Fruit fly (Drosophila melanogaster) whole organism, embryonic: Measurements from ENCODE around the gene CG13032.
A peak's percentile ranks its signal among the peaks of the same experiment; 100 is the strongest.

Experiments used
- Ada2b ChIP-seq: fragments of 200-800 bp; sonication (Bioruptor generic); IDR thresholded peaks from 2 replicates; pipeline ENCODE4 v1.3.6; 2022; ENCODE audit warnings: missing biosample characterization, missing genetic modification characterization
- Bteb2 ChIP-seq: fragments of 200-800 bp; sonication (Bioruptor generic); optimal IDR thresholded peaks from 2 replicates; lab custom pipeline; 2016; ENCODE audit warnings: missing biosample characterization, missing genetic modification characterization
- C15 ChIP-seq: fragments of 200-800 bp; sonication (Bioruptor generic); IDR thresholded peaks from 3 replicates; pipeline ENCODE4 v1.3.6; 2022; ENCODE audit warnings: missing biosample characterization, missing genetic modification characterization
- CG11085 ChIP-seq: fragments of 200-800 bp; sonication (Bioruptor generic); IDR thresholded peaks from 2 replicates; pipeline ENCODE4 v1.3.6; 2022; ENCODE audit warnings: missing biosample characterization, missing genetic modification characterization
- CG13624 ChIP-seq: fragments of 200-800 bp; sonication (Bioruptor generic); optimal IDR thresholded peaks from 2 replicates; lab custom pipeline; 2016; ENCODE audit warnings: missing biosample characterization, missing genetic modification characterization
- CG16813 ChIP-seq: fragments of 200-800 bp; sonication (Bioruptor generic); IDR thresholded peaks from 3 replicates; pipeline ENCODE4 v1.3.6; 2022; ENCODE audit warnings: missing biosample characterization, missing genetic modification characterization; ENCODE audit not compliant: partially characterized antibody
- CG16863 ChIP-seq: fragments of 200-800 bp; sonication (Bioruptor generic); optimal IDR thresholded peaks from 3 replicates; lab custom pipeline; 2016; ENCODE audit warnings: missing biosample characterization, missing genetic modification characterization
- CG17186 ChIP-seq: fragments of 200-800 bp; sonication (Bioruptor generic); optimal IDR thresholded peaks from 3 replicates; lab custom pipeline; 2017; ENCODE audit warnings: missing biosample characterization, missing genetic modification reagents, missing genetic modification characterization
- CG17359 ChIP-seq: fragments of 200-800 bp; sonication (Bioruptor generic); optimal IDR thresholded peaks from 3 replicates; lab custom pipeline; 2018; ENCODE audit warnings: missing biosample characterization, mild to moderate bottlenecking, missing genetic modification characterization, moderate library complexity
- CG17829 ChIP-seq: fragments of 200-800 bp; optimal IDR thresholded peaks from 2 replicates; lab custom pipeline; 2019; ENCODE audit warnings: missing biosample characterization, mild to moderate bottlenecking, missing genetic modification characterization, moderate library complexity
- CG1832 ChIP-seq: fragments of 200-800 bp; sonication (Bioruptor generic); optimal IDR thresholded peaks from 2 replicates; lab custom pipeline; 2017; ENCODE audit warnings: missing biosample characterization, mild to moderate bottlenecking, missing genetic modification characterization, inconsistent platforms
- CG2120 ChIP-seq: fragments of 200-800 bp; sonication (Bioruptor generic); optimal IDR thresholded peaks from 3 replicates; lab custom pipeline; 2016; ENCODE audit warnings: missing biosample characterization, missing genetic modification characterization
- CG30020 ChIP-seq: fragments of 200-800 bp; optimal IDR thresholded peaks from 2 replicates; lab custom pipeline; 2019; ENCODE audit warnings: missing biosample characterization, mild to moderate bottlenecking, missing genetic modification characterization, moderate library complexity
- CG31365 ChIP-seq: fragments of 200-800 bp; sonication (Bioruptor generic); optimal IDR thresholded peaks from 2 replicates; lab custom pipeline; 2018; ENCODE audit warnings: missing biosample characterization, mild to moderate bottlenecking, missing genetic modification characterization
- CG32532 ChIP-seq: fragments of 200-800 bp; sonication (Bioruptor generic); IDR thresholded peaks from 2 replicates; pipeline ENCODE4 v1.3.6; 2022; ENCODE audit warnings: missing biosample characterization, missing genetic modification characterization
- CG3281 ChIP-seq: fragments of 200-800 bp; sonication (Bioruptor generic); optimal IDR thresholded peaks from 3 replicates; lab custom pipeline; 2017; ENCODE audit warnings: missing biosample characterization, mild to moderate bottlenecking, missing genetic modification characterization
- CG7839 ChIP-seq: fragments of 200-800 bp; sonication (Bioruptor generic); optimal IDR thresholded peaks from 3 replicates; lab custom pipeline; 2018; ENCODE audit warnings: missing biosample characterization, mild to moderate bottlenecking, missing genetic modification characterization, moderate library complexity
- CG7928 ChIP-seq: fragments of 200-800 bp; sonication (Bioruptor generic); optimal IDR thresholded peaks from 2 replicates; lab custom pipeline; 2017; ENCODE audit warnings: missing biosample characterization, mild to moderate bottlenecking, missing genetic modification characterization
- CG8944 ChIP-seq: fragments of 200-800 bp; sonication (Bioruptor generic); optimal IDR thresholded peaks from 3 replicates; lab custom pipeline; 2016; ENCODE audit warnings: missing biosample characterization, missing genetic modification characterization
- HLH54F ChIP-seq: fragments of 200-800 bp; sonication (Bioruptor generic); optimal IDR thresholded peaks from 3 replicates; lab custom pipeline; 2016; ENCODE audit warnings: missing biosample characterization, missing genetic modification characterization
- Hand ChIP-seq: fragments of 200-800 bp; sonication (Bioruptor generic); optimal IDR thresholded peaks from 2 replicates; lab custom pipeline; 2017; ENCODE audit warnings: mild to moderate bottlenecking, missing biosample characterization, missing genetic modification reagents, missing genetic modification characterization
- Hmr ChIP-seq: fragments of 200-800 bp; sonication (Bioruptor generic); optimal IDR thresholded peaks from 3 replicates; lab custom pipeline; 2017; ENCODE audit warnings: mild to moderate bottlenecking, missing biosample characterization, missing genetic modification reagents, missing genetic modification characterization
- Hr51 ChIP-seq, 2 experiments: fragments of 200-800 bp; sonication (Bioruptor generic); optimal IDR thresholded peaks; 2 replicates in 1 of 2; 3 replicates in 1 of 2; lab custom pipeline; 2016 to 2018; ENCODE audit warnings: missing biosample characterization in 2 of 2, missing genetic modification characterization in 2 of 2, mild to moderate bottlenecking in 1 of 2, moderate library complexity in 1 of 2
- NK7.1 ChIP-seq: fragments of 200-800 bp; sonication (Bioruptor generic); optimal IDR thresholded peaks from 3 replicates; lab custom pipeline; 2016; ENCODE audit warnings: missing biosample characterization, missing genetic modification characterization
- Neu2 ChIP-seq: fragments of 200-800 bp; sonication (Bioruptor generic); optimal IDR thresholded peaks from 3 replicates; lab custom pipeline; 2016; ENCODE audit warnings: missing biosample characterization, missing genetic modification characterization, borderline replicate concordance
- Optix ChIP-seq: fragments of 200-800 bp; sonication (Bioruptor generic); IDR thresholded peaks from 3 replicates; pipeline ENCODE4 v1.3.6; 2022; ENCODE audit warnings: missing biosample characterization, missing genetic modification characterization
- Trl ChIP-seq, 3 experiments: fragments of >200 bp in 2 of 3; fragments of 200-800 bp in 1 of 3; sonication (Bioruptor generic) in 1 of 3; optimal IDR thresholded peaks; 2 replicates in 1 of 3; 3 replicates in 2 of 3; lab custom pipeline; 2016 to 2017; ENCODE audit warnings: missing biosample characterization in 1 of 3, missing genetic modification characterization in 1 of 3
- bsh ChIP-seq, 2 experiments: fragments of 200-800 bp; sonication (Bioruptor generic); optimal IDR thresholded peaks; 2 replicates each; lab custom pipeline; 2017 to 2018; ENCODE audit warnings: mild to moderate bottlenecking in 2 of 2, missing biosample characterization in 2 of 2, missing genetic modification characterization in 2 of 2, moderate library complexity in 1 of 2
- cas ChIP-seq: fragments of 200-800 bp; sonication (Bioruptor generic); IDR thresholded peaks from 2 replicates; pipeline ENCODE4 v1.3.6; 2022; ENCODE audit warnings: missing biosample characterization, missing genetic modification characterization
- corto ChIP-seq: fragments of 200-800 bp; sonication (Bioruptor generic); optimal IDR thresholded peaks from 2 replicates; lab custom pipeline; 2016; ENCODE audit warnings: missing biosample characterization, mild to moderate bottlenecking, missing genetic modification characterization, moderate library complexity
- exex ChIP-seq: fragments of 200-800 bp; sonication (Bioruptor generic); optimal IDR thresholded peaks from 4 replicates; lab custom pipeline; 2018; ENCODE audit warnings: missing biosample characterization, mild to moderate bottlenecking, missing genetic modification characterization, moderate library complexity
- fu2 ChIP-seq: fragments of 200-800 bp; sonication (Bioruptor generic); optimal IDR thresholded peaks from 2 replicates; lab custom pipeline; 2016; ENCODE audit warnings: missing biosample characterization, missing genetic modification characterization
- gce ChIP-seq: fragments of 200-800 bp; sonication (Bioruptor generic); IDR thresholded peaks from 3 replicates; pipeline ENCODE4 v1.3.6; 2022; ENCODE audit warnings: missing biosample characterization, missing genetic modification characterization
- gem ChIP-seq: fragments of 200-800 bp; sonication (Bioruptor generic); optimal IDR thresholded peaks from 2 replicates; lab custom pipeline; 2019; ENCODE audit warnings: missing biosample characterization, mild to moderate bottlenecking, missing genetic modification characterization, moderate library complexity
- gfzf ChIP-seq: fragments of 200-800 bp; sonication (Bioruptor generic); optimal IDR thresholded peaks from 2 replicates; lab custom pipeline; 2016; ENCODE audit warnings: missing biosample characterization, mild to moderate bottlenecking, missing genetic modification characterization, moderate library complexity
- gsb ChIP-seq: fragments of 200-800 bp; sonication (Bioruptor generic); IDR thresholded peaks from 2 replicates; pipeline ENCODE4 v1.3.6; 2022; ENCODE audit warnings: missing biosample characterization, missing genetic modification characterization
- hbn ChIP-seq: fragments of 200-800 bp; sonication (Bioruptor generic); IDR thresholded peaks from 2 replicates; pipeline ENCODE4 v1.3.6; 2022; ENCODE audit warnings: missing biosample characterization, missing genetic modification characterization; ENCODE audit not compliant: partially characterized antibody
- ind ChIP-seq: fragments of 200-800 bp; sonication (Bioruptor generic); optimal IDR thresholded peaks from 3 replicates; lab custom pipeline; 2016; ENCODE audit warnings: missing biosample characterization, missing genetic modification characterization
- odd ChIP-seq: fragments of 200-800 bp; sonication (Bioruptor generic); optimal IDR thresholded peaks from 2 replicates; lab custom pipeline; 2017; ENCODE audit warnings: missing biosample characterization, mild to moderate bottlenecking, missing genetic modification characterization
- p53 ChIP-seq: fragments of 200-800 bp; sonication (Bioruptor generic); optimal IDR thresholded peaks from 2 replicates; lab custom pipeline; 2016; ENCODE audit warnings: missing biosample characterization, missing genetic modification characterization
- ranshi ChIP-seq: fragments of 200-800 bp; sonication (Bioruptor generic); IDR thresholded peaks from 2 replicates; pipeline ENCODE4 v1.3.6; 2022; ENCODE audit warnings: missing biosample characterization, missing genetic modification characterization
- run ChIP-seq: fragments of 200-800 bp; sonication (Bioruptor generic); optimal IDR thresholded peaks from 3 replicates; lab custom pipeline; 2018; ENCODE audit warnings: missing biosample characterization, mild to moderate bottlenecking, missing genetic modification characterization
- sc ChIP-seq, 3 experiments: fragments of >200 bp in 2 of 3; fragments of 200-800 bp in 1 of 3; sonication (Bioruptor generic) in 1 of 3; optimal IDR thresholded peaks; 2 replicates in 2 of 3; 3 replicates in 1 of 3; lab custom pipeline; 2017; ENCODE audit warnings: mild to moderate bottlenecking in 1 of 3, missing biosample characterization in 1 of 3, missing genetic modification characterization in 1 of 3, missing genetic modification reagents in 1 of 3
- sd ChIP-seq: fragments of 200-800 bp; sonication (Bioruptor generic); optimal IDR thresholded peaks from 3 replicates; lab custom pipeline; 2018; ENCODE audit warnings: missing biosample characterization, mild to moderate bottlenecking, missing genetic modification characterization, moderate library complexity
- slou ChIP-seq: fragments of 200-800 bp; sonication (Bioruptor generic); optimal IDR thresholded peaks from 3 replicates; lab custom pipeline; 2016; ENCODE audit warnings: missing biosample characterization, missing genetic modification characterization
- slp2 ChIP-seq: fragments of 200-800 bp; sonication (Bioruptor generic); optimal IDR thresholded peaks from 2 replicates; lab custom pipeline; 2016; ENCODE audit warnings: missing biosample characterization, missing genetic modification characterization
- trh ChIP-seq: fragments of 200-800 bp; sonication (Bioruptor generic); optimal IDR thresholded peaks from 2 replicates; lab custom pipeline; 2016; ENCODE audit warnings: missing biosample characterization, missing genetic modification characterization
- tup ChIP-seq: fragments of 200-800 bp; sonication (Bioruptor generic); optimal IDR thresholded peaks from 2 replicates; lab custom pipeline; 2016; ENCODE audit warnings: missing biosample characterization, mild to moderate bottlenecking, missing genetic modification characterization, moderate library complexity
- wdn ChIP-seq: fragments of 200-800 bp; sonication (Bioruptor generic); IDR thresholded peaks from 2 replicates; pipeline ENCODE4 v1.3.6; 2022; ENCODE audit warnings: missing biosample characterization, missing genetic modification characterization
- zen ChIP-seq: fragments of 200-800 bp; sonication (Bioruptor generic); optimal IDR thresholded peaks from 3 replicates; lab custom pipeline; 2018; ENCODE audit warnings: missing biosample characterization, mild to moderate bottlenecking, missing genetic modification characterization, moderate library complexity

CG13032 gene

DNA sequence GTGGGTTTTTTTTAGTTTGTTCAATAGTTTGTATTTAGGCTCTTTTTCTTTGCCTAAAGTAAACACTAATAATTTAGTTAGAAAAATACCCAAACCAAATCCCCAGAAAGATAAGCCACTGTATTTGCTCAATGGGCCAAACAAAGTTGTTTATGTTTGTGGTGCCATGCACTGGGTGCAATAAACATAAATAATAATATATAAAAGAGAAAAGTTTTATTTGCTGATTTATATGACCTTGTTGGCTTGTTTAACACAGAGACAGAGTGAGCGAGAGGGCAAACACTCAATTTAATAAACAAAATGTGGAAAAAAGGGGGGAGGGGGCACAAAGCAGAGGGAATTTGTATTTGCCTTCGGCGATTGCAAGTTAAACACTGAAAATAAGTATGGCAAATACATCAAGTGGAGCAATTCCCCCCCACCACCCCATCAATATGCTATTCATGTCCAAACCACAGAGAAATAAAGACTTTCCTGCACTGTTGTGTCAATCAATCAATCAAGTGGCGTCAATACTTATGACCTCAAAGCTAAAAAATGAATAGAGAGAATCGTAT, 33.2 kb upstream of the CG13032 start (continued):
- peak; percentile 32 for TF ChIP-seq odd (GFP tag; lab: Kevin White, UChicago)
- TF ChIP-seq fu2 (GFP tag; lab: Kevin White, UChicago) = no peak
- no peak for TF ChIP-seq gsb (GFP tag; lab: Robert Waterston, UW)
- no peak for TF ChIP-seq CG7928 (GFP tag; lab: Kevin White, UChicago)
- TF ChIP-seq Optix (GFP tag; lab: Robert Waterston, UW) = no peak
- TF ChIP-seq CG17186 = no peak
- TF ChIP-seq ind (GFP tag; lab: Kevin White, UChicago) = no peak
- TF ChIP-seq trh (GFP tag; lab: Kevin White, UChicago) = no peak
- no peak for TF ChIP-seq Ada2b
- no peak for TF ChIP-seq run (tag; lab: Kevin White, UChicago)
- TF ChIP-seq CG3281 (GFP tag; lab: Kevin White, UChicago) = no peak
- no peak for TF ChIP-seq slp2 (GFP tag; lab: Kevin White, UChicago)
- TF ChIP-seq CG17829 = peak; percentile 13
- no peak for TF ChIP-seq p53
- no peak for TF ChIP-seq gce (GFP tag; lab: Robert Waterston, UW)
- TF ChIP-seq HLH54F (GFP tag; lab: Kevin White, UChicago) = no peak
- TF ChIP-seq CG13624 (GFP tag; lab: Kevin White, UChicago) = no peak
- no peak for TF ChIP-seq NK7.1
- no peak for TF ChIP-seq ranshi
- TF ChIP-seq hbn (GFP tag; lab: Robert Waterston, UW) = no peak
- TF ChIP-seq CG31365 = no peak
- TF ChIP-seq CG16813 (GFP tag; lab: Robert Waterston, UW) = no peak
- TF ChIP-seq C15 = no peak
- TF ChIP-seq wdn (GFP tag; lab: Robert Waterston, UW) = no peak
- no peak for TF ChIP-seq tup (GFP tag; lab: Kevin White, UChicago)
- no peak for TF ChIP-seq sc (optimal IDR thresholded peaks at IDR 0.05; lab: Kevin White, UChicago)
- TF ChIP-seq sc (GFP tag; optimal IDR thresholded peaks at IDR 0.05; lab: Kevin White, UChicago) = peak; percentile 66
- TF ChIP-seq zen (tag; lab: Kevin White, UChicago) = peak; percentile 32
- no peak for TF ChIP-seq CG8944 (GFP tag; lab: Kevin White, UChicago)
- no peak for TF ChIP-seq exex (tag; lab: Kevin White, UChicago)
- TF ChIP-seq CG17359 = peak; percentile 47
- no peak for TF ChIP-seq CG1832 (GFP tag; lab: Kevin White, UChicago)
- TF ChIP-seq gem (tag; lab: Kevin White, UChicago) = peak; percentile 67
- no peak for TF ChIP-seq Hr51 (GFP tag; optimal IDR thresholded peaks at IDR 0.05; lab: Kevin White, UChicago)
- no peak for TF ChIP-seq slou
- TF ChIP-seq Trl (optimal IDR thresholded peaks at IDR 0.05; lab: Kevin White, UChicago) = no peak
- no peak for TF ChIP-seq Trl (GFP tag; optimal IDR thresholded peaks at IDR 0.05; lab: Kevin White, UChicago)
- TF ChIP-seq Bteb2 (GFP tag; lab: Kevin White, UChicago) = no peak
- TF ChIP-seq CG16863 (GFP tag; lab: Kevin White, UChicago) = no peak
- TF ChIP-seq gfzf = no peak
- peak in 1 of 2 experiments; percentile 52 for TF ChIP-seq bsh (GFP tag; optimal IDR thresholded peaks at IDR 0.05; lab: Kevin White, UChicago)
- no peak for TF ChIP-seq corto
- no peak for TF ChIP-seq CG32532 (GFP tag; lab: Robert Waterston, UW)
- peak; percentile 22 for TF ChIP-seq CG7839 (tag; lab: Kevin White, UChicago)
- no peak for TF ChIP-seq Hand (GFP tag; lab: Kevin White, UChicago)
- TF ChIP-seq CG2120 (GFP tag; lab: Kevin White, UChicago) = no peak
- TF ChIP-seq CG11085 (GFP tag; lab: Robert Waterston, UW) = no peak
- TF ChIP-seq sd (tag; lab: Kevin White, UChicago) = no peak
- TF ChIP-seq Hmr (GFP tag; lab: Kevin White, UChicago) = no peak
- TF ChIP-seq CG30020 (tag; lab: Kevin White, UChicago) = no peak
- TF ChIP-seq Neu2 (GFP tag; lab: Kevin White, UChicago) = no peak
- TF ChIP-seq cas (GFP tag; lab: Robert Waterston, UW) = no peak
